Fruit fly (Drosophila melanogaster): ENCODE measurements around the gene msi.

msi gene

DNA sequence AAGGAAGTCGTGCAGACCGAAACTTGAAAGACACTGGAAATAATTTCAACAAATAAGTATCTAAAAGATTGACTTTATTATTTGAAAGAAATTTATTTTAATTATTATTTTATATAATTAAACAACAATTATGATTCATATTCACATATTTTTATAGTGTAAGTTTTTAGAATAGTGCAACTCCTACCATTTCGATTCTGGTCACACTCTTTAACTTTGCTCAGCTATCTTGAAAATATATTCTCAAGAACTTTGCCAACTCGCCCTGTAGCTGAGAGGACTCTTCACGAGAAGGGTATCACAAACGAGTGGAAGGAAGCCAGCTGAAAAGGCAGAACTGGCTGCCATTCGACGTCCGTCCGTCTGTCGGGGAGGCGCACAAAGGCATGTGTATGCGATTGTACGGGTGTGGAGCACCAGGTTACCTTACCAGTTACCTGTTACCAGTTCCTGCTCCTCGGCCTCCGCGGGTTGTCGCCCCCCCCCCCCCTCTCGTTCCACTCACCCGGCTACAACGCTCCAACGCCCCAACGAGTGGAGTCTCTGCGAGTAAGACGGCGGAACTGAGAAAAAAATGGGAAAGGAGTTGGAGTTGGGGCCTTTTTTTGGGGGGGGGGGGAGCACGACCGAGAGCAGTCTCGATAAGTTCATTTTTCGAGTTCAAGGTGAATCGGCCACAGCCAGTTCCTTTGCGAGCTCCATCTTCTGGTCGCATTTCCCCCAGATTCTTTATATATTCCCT, 39.6 kb downstream of the msi start:
- TF ChIP-seq CG8478 (optimal IDR thresholded peaks at IDR 0.05) (no peak), CTCF (optimal IDR thresholded peaks at IDR 0.05) (no peak)

DNA sequence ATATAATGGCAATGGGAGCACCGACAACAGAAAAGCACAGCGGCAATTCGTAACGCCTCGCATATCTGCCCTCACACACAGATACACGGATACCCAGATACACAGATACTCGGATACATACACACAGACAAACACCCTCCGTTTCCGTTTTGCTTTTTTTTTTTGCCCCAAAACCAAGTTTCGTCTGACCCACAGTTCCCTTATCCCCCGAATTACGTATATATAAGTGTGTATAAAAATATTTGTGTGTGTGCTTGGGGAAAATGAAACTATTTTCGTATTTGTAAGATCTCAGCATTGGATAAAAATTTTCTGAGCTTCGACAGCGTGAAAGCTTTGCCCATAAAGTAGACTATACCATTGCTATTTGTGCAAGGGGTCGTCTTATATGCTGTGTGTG, 43.4 kb downstream of the msi start:
- TF ChIP-seq CG8478 (optimal IDR thresholded peaks at IDR 0.05) (no peak), CTCF (optimal IDR thresholded peaks at IDR 0.05) (no peak)

DNA sequence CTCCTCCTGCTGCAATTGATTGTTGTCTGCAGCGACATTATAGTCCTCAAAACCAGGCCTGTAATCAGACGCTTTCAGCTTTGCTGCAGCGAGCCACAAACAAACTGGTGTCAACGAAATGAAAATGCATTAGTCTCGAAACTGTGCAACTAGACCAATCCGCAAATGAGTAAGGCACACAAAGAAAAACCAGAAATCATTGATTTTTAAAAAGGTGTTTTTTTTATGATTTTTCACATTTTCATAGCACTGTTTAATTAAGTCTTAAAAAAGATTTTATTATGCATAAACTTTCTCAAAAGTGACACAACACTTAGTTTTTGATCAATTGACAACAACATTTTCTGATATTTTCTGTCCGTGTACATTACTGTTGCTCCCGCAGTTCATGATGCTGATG, 67.2 kb downstream of the msi start, which contains the start of gene CG4582:
Gene CG4582 (minus strand): TSS at position 101 of the 400 bp plus-strand sequence.
- TF ChIP-seq CTCF (optimal IDR thresholded peaks at IDR 0.05) (no peak), CG8478 (optimal IDR thresholded peaks at IDR 0.05) (no peak)

DNA sequence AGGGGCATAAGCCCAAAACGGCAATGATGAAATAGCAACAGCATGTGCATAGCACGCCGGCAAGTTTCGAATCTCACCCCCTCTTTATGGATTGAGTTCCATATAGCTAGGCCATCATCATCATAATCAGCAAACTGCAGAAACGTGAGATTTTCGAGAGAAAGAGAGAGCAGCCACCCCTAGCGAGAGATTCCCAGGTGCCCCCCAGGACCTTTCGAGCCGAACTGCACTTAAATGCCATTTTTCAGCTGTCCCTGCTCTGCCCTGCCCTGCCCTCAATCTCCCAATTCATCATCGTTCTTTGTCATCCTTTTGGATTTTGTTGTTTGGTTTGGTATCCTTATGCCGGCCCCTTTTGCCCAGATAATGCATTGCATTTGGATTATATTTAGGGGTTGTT, 71.8 kb downstream of the msi start:
- TF ChIP-seq CG8478 (optimal IDR thresholded peaks at IDR 0.05) (no peak), CTCF (optimal IDR thresholded peaks at IDR 0.05) (no peak)

DNA sequence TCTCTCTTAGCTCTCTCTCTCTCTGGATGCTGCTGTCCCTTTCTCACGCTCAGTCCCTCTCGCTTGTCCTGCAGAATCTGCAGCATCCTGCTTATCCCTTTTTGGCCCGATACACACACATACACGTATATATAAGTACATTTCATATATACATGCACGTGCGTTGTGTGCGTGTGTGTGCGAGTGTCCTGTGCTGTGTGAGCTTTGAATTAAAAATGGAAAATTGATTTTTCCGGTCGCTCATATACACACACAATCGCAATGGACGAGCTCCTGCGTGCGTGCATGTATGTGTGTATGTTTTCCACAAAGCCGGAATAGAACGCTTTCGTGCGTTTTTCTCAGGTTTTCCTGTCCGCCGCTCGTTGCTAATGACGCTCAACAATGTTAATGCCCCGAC, 72.6 kb downstream of the msi start:
- no peak for TF ChIP-seq CTCF (optimal IDR thresholded peaks at IDR 0.05)
- no peak for TF ChIP-seq CG8478 (optimal IDR thresholded peaks at IDR 0.05)

DNA sequence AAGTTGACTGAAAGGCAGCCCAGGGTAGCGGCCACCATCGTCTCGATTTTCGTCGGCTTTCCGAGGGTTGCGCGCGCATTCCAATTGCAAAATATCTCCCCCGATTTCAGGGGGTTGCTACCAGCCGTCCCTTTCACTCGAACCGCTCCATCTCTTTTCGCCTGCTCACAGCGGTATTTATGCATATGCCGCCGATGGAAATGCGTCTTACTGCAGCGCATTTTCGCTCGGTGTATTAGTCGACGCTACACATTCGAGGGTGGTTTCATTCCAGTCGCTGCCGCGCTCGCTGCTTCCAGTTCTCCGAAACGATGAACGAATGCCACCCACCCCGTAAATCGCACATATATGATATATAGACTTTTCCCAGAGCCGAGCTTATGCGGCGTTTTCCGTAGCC, 73.2 kb downstream of the msi start:
- TF ChIP-seq CTCF (optimal IDR thresholded peaks at IDR 0.05) = no peak
- TF ChIP-seq CG8478 (optimal IDR thresholded peaks at IDR 0.05) = no peak

DNA sequence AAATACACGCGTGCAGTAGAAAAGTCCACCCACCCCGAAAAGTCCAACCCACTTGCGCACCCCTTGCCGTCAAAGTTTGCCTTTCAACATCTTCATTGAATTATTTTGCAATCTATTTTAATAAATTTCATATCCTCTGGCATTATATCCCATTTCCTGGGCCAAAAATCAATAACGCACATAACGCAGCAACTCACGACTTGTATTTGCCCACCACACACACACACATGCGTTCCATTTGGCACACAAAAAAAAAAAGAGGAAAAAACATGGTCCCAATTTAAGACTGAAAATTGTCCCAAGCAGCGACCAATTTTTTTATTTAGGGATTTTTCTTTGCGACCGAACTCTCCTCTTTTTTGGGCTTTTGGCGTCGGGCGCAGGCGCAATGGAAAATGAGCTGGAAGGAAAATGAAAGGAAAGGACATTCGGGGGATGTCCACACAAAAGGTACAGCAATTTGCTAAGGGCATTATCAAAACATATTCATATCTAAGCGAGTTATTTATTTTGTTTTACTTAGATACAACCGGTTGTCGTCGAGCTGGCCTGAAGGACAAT, 75.0 kb downstream of the msi start:
- no peak for TF ChIP-seq CTCF (optimal IDR thresholded peaks at IDR 0.05)
- no peak for TF ChIP-seq CG8478 (optimal IDR thresholded peaks at IDR 0.05)

DNA sequence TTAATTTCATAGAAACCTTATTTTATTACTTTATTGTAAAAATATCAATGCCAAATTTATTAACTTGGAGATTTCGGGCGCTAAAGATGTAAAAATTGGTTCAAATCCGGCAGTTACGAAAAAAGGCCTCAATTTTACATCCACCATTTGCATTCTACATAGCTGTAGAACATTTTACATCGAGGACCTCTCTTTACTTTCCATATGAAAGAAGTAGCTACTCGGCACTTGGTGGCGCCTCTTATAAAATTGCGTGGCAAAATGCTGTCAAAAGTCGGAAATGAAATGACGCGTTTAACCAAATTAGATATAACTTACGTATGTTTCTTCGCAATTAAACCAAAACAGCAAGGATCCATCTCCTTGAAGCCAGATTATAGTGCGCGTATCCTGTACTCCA, 75.6 kb downstream of the msi start:
- TF ChIP-seq CG8478 (optimal IDR thresholded peaks at IDR 0.05) (no peak), CTCF (optimal IDR thresholded peaks at IDR 0.05) (peak; percentile 92 to 95)

DNA sequence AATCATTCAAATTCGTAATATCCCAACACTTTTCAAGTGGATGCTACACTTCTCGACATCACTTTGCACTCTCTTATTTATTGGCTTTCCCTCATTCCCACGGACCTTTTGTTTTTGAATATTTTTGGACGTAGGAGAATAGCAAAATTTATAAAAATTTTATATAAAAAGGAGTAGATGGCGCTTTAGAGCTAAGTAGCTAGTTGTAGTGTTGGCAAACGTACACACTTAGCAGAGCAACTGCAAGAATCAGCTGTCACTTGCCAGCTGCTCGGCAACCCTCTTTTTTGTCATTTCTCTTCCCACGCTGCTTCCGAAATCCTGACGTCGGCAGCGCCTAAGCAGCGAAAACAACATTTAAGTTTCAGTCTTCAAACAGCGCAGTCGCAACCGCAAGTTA, 78.2 kb downstream of the msi start:
- no peak for TF ChIP-seq CG8478 (optimal IDR thresholded peaks at IDR 0.05)
- peak; percentile 73 to 88 for TF ChIP-seq CTCF (optimal IDR thresholded peaks at IDR 0.05)

DNA sequence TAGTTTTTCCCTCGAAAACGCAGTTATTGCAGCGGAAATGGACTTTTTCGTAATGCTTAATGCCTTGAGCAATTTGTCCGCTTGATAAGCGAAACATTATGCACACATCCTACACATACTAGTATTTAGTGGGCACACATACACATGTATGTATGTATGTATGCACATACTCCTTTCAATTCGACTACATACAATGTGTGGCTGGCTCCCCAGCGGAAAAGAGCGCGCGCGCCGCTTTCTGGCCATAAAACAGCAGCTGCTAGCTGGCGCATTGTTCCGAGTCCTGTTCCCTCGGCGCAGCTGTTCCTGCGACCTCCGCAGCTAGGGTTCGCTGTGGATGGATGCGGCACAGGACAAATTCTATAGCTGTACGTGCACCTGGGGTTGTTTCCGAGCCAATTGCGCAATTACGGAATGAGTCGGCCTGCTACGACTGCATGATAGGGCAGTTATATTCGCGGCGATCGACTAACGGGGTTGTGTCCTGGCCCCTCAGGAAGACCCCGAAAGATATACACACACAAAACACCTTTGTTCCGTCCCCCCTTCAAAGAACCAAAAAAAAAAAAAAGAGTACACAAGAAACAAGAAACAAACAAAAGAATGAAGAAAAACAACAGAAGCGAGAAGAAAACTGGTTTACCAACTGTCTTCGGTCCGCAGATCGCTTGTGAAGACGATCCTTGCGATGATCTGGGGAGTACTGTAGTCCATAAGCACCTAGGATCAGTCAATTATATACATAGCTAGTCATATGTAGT, 80.5 kb downstream of the msi start:
- TF ChIP-seq CG8478 (optimal IDR thresholded peaks at IDR 0.05) (no peak), CTCF (optimal IDR thresholded peaks at IDR 0.05) (no peak)

DNA sequence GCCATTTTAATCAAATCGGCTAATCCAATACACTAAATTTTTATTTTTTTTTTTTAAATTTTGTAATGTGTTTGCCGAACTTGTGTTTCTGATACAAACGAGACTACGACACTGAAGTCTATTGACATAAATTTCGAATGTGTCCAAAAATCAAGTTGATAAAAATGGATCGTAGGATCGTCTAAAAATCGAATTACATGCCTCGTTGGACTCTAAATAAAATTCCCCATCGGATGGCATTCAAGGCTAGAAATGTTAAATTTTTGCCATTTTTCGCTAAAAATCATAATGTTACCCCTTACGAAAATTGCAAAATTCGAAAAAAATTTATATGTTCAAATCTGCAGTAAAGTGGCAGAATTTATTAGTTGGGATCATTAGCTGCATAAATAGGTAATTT, 93.1 kb downstream of the msi start, which contains the start of gene ymp:
Gene ymp (minus strand): TSS at position 101 of the 400 bp plus-strand sequence.
- TF ChIP-seq CG8478 (optimal IDR thresholded peaks at IDR 0.05) (no peak), CTCF (optimal IDR thresholded peaks at IDR 0.05) (no peak)

DNA sequence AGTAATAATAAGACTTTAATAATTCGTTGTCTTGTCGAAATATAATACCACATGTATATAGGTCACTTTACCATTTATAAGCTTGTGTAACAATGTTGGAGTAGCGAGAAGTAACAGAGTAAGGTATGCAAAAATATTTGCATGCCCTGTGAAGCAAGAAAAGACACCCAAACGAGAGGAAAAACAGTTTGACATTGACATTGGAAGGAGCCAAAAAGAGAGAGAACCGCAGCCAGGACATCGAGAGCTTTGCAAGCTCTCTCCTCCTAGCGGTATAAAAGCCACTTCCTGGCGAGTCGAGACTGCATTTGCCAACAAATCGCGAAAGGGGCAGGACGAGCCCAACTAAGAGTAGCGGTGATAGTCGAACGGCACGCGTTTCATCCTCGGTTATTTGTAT, 97.4 kb downstream of the msi start, which contains the start of gene CG5079:
Gene CG5079 (plus strand): TSS at position 301 of the 400 bp plus-strand sequence.
- no peak for TF ChIP-seq CG8478 (optimal IDR thresholded peaks at IDR 0.05)
- no peak for TF ChIP-seq CTCF (optimal IDR thresholded peaks at IDR 0.05)

DNA sequence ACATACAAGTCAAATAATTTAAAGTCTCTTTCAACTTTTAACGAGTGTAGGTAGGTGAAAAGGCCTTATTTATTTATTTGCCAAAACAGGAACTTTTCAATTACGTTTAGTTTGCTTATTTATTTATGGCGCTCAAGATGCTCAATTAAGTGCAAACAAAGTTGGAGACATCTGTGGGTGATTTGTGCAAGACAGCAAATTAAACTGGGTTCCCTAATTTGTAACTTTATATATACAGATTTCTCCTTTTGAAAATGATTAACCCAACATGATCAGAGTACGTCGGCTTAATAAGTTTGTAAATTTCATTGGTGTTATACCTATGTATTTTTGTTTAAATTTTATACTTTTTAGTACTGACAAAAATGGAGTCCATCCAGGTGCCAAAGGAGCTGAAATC, 102.2 kb downstream of the msi start, which contains the start of gene CG5071:
Gene CG5071 (plus strand): TSS at position 301 of the 400 bp plus-strand sequence.
- no peak for TF ChIP-seq CTCF (optimal IDR thresholded peaks at IDR 0.05)
- no peak for TF ChIP-seq CG8478 (optimal IDR thresholded peaks at IDR 0.05)

DNA sequence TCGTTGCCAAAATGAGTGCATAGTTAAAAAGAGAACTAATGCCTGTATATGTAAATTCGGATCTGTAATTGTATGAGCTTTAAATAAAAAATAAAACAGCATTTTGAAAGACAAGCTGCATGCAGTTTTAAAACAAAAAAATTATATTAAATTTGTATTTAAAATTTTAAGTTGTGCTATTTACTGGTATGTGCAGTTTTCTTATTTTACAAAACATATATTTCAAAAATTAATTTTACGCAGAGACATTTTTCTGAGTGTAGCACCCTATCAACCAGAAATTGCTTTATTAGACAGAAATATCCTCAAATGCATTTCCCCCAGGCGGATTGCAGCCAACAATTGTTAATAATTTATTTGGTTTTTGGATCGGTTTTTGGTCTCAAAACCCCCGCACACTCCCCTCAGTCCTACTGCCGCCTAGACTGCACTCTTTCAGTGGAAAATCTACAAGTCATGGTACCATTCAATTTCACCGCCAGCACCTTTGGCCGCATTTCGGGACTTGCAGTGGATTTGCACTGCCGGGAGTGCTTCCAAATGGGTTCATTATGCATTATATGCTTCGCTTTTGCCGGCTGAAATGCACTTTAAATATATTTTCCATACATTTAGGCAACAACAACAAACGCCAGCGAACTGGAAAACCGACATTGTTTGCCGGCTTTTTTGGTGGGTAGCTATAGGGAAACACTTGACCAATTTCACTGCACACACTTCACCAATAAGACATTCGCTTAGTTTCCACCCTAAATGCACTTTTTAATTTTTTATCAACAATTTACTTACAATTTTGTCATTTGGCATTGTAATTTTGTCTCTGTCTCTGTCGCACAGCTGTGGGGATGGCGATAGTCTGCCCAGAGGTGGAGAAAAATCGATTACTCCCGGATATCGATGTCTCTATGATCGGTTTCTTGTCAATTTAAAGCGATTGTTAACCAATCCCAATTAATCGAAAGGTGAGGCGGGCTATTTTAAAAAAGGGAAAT, 108.2 kb downstream of the msi start, which contains the start of gene Npl4:
Gene Npl4 (minus strand): TSS at position 863 of the 992 bp plus-strand sequence.
- TF ChIP-seq CTCF (optimal IDR thresholded peaks at IDR 0.05) (no peak), CG8478 (optimal IDR thresholded peaks at IDR 0.05) (no peak)
